Worm (Caenorhabditis elegans) whole organism, mixed stage, embryonic: ENCODE measurements around the gene chil-27.
A peak's percentile ranks its signal among the peaks of the same experiment; 100 is the strongest.

ENCODE experiments used
- M03D4.4 ChIP-seq: sonication (generic microtip); optimal IDR thresholded peaks from 2 replicates; lab custom pipeline; 2017; ENCODE audit warnings: mild to moderate bottlenecking, missing genetic modification characterization, missing compliant biosample characterization
- bed-3 ChIP-seq: fragments of 200-800 bp; sonication (Bioruptor generic); optimal IDR thresholded peaks from 3 replicates; lab custom pipeline; 2018; ENCODE audit warnings: mild to moderate bottlenecking, missing genetic modification characterization, moderate library complexity, missing compliant biosample characterization
- blmp-1 ChIP-seq: fragments of 150-350 bp; optimal IDR thresholded peaks from 2 replicates; lab custom pipeline; 2014; ENCODE audit warnings: missing biosample characterization, missing genetic modification characterization
- ceh-39 ChIP-seq: fragments of 150-350 bp; optimal IDR thresholded peaks from 2 replicates; lab custom pipeline; 2014; ENCODE audit warnings: missing biosample characterization, missing genetic modification characterization
- ceh-43 ChIP-seq: fragments of 200-800 bp; sonication (Bioruptor generic); optimal IDR thresholded peaks from 2 replicates; lab custom pipeline; 2018; ENCODE audit warnings: mild to moderate bottlenecking, missing genetic modification characterization, moderate library complexity, missing compliant biosample characterization
- ceh-83 ChIP-seq: fragments of 200-800 bp; sonication (Bioruptor generic); optimal IDR thresholded peaks from 2 replicates; lab custom pipeline; 2018; ENCODE audit warnings: mild to moderate bottlenecking, missing genetic modification characterization, missing compliant biosample characterization
- ces-1 ChIP-seq: fragments of 150-350 bp; optimal IDR thresholded peaks from 2 replicates; lab custom pipeline; 2014; ENCODE audit warnings: missing biosample characterization, missing genetic modification reagents, missing genetic modification characterization
- cnd-1 ChIP-seq: fragments of 200-800 bp; sonication (Bioruptor generic); optimal IDR thresholded peaks from 2 replicates; lab custom pipeline; 2018; ENCODE audit warnings: mild to moderate bottlenecking, missing genetic modification characterization, missing compliant biosample characterization
- drap-1 ChIP-seq: fragments of 200-800 bp; sonication (Bioruptor generic); optimal IDR thresholded peaks from 3 replicates; lab custom pipeline; 2018; ENCODE audit warnings: mild to moderate bottlenecking, missing genetic modification characterization, missing compliant biosample characterization
- elt-1 ChIP-seq: sonication (generic microtip); optimal IDR thresholded peaks from 2 replicates; lab custom pipeline; 2017; ENCODE audit warnings: missing genetic modification characterization, mild to moderate bottlenecking, missing compliant biosample characterization, antibody characterized with exemption, moderate library complexity, borderline replicate concordance; ENCODE audit not compliant: insufficient read depth
- elt-3 ChIP-seq: fragments of 150-350 bp; optimal IDR thresholded peaks from 2 replicates; lab custom pipeline; 2014; ENCODE audit warnings: missing biosample characterization, missing genetic modification characterization
- flh-1 ChIP-seq: fragments of 200-800 bp; sonication (Bioruptor generic); optimal IDR thresholded peaks from 2 replicates; lab custom pipeline; 2018; ENCODE audit warnings: mild to moderate bottlenecking, missing genetic modification characterization, moderate library complexity, missing compliant biosample characterization
- ham-2 ChIP-seq: fragments of 200-800 bp; sonication (Bioruptor generic); optimal IDR thresholded peaks from 2 replicates; lab custom pipeline; 2018; ENCODE audit warnings: mild to moderate bottlenecking, missing genetic modification characterization, missing compliant biosample characterization
- hlh-1 ChIP-seq: fragments of 150-350 bp; optimal IDR thresholded peaks from 2 replicates; lab custom pipeline; 2014; ENCODE audit warnings: missing biosample characterization, missing genetic modification reagents, missing genetic modification characterization
- lin-13 ChIP-seq: fragments of 150-350 bp; optimal IDR thresholded peaks from 2 replicates; lab custom pipeline; 2014; ENCODE audit warnings: missing biosample characterization, missing genetic modification characterization
- lin-32 ChIP-seq: fragments of 200-800 bp; sonication (Bioruptor generic); optimal IDR thresholded peaks from 2 replicates; lab custom pipeline; 2018; ENCODE audit warnings: mild to moderate bottlenecking, missing genetic modification characterization, missing compliant biosample characterization
- lsy-2 ChIP-seq: fragments of 150-350 bp; optimal IDR thresholded peaks from 2 replicates; lab custom pipeline; 2014; ENCODE audit warnings: missing biosample characterization, missing genetic modification characterization
- mab-5 ChIP-seq: fragments of 150-350 bp; optimal IDR thresholded peaks from 2 replicates; lab custom pipeline; 2014; ENCODE audit warnings: missing biosample characterization, missing genetic modification characterization
- mep-1 ChIP-seq: fragments of 150-350 bp; optimal IDR thresholded peaks from 2 replicates; lab custom pipeline; 2017; ENCODE audit warnings: missing biosample characterization, missing genetic modification reagents, missing genetic modification characterization, inconsistent platforms
- mls-2 ChIP-seq: sonication (generic microtip); optimal IDR thresholded peaks from 2 replicates; lab custom pipeline; 2016; ENCODE audit warnings: mild to moderate bottlenecking, missing genetic modification characterization, moderate library complexity, missing compliant biosample characterization
- nhr-12 ChIP-seq: fragments of 150-350 bp; optimal IDR thresholded peaks from 2 replicates; lab custom pipeline; 2014; ENCODE audit warnings: missing biosample characterization, missing genetic modification characterization
- nhr-2 ChIP-seq: fragments of 150-350 bp; optimal IDR thresholded peaks from 2 replicates; lab custom pipeline; 2014; ENCODE audit warnings: missing biosample characterization, missing genetic modification characterization
- nhr-237 ChIP-seq: fragments of 150-350 bp; optimal IDR thresholded peaks from 2 replicates; lab custom pipeline; 2014; ENCODE audit warnings: missing biosample characterization, missing genetic modification characterization
- nhr-28 ChIP-seq: fragments of 150-350 bp; optimal IDR thresholded peaks from 2 replicates; lab custom pipeline; 2014; ENCODE audit warnings: missing biosample characterization, missing genetic modification characterization
- nhr-76 ChIP-seq: sonication (generic microtip); optimal IDR thresholded peaks from 2 replicates; lab custom pipeline; 2017; ENCODE audit warnings: missing biosample characterization, missing genetic modification characterization
- pha-4 ChIP-seq: fragments of 150-350 bp; optimal IDR thresholded peaks from 2 replicates; lab custom pipeline; 2018; ENCODE audit warnings: missing biosample characterization, missing genetic modification reagents, missing genetic modification characterization
- sem-2 ChIP-seq: fragments of 200-800 bp; sonication (Bioruptor generic); optimal IDR thresholded peaks from 2 replicates; lab custom pipeline; 2018; ENCODE audit warnings: mild to moderate bottlenecking, missing genetic modification characterization, missing compliant biosample characterization
- snpc-4 ChIP-seq: fragments of 150-350 bp; optimal IDR thresholded peaks from 2 replicates; lab custom pipeline; 2014; ENCODE audit warnings: missing biosample characterization, missing genetic modification characterization
- sptf-1 ChIP-seq: sonication (generic microtip); optimal IDR thresholded peaks from 2 replicates; lab custom pipeline; 2017; ENCODE audit warnings: mild to moderate bottlenecking, missing genetic modification characterization, moderate library complexity, missing compliant biosample characterization
- tbx-8 ChIP-seq: fragments of 200-800 bp; sonication (Bioruptor generic); optimal IDR thresholded peaks from 2 replicates; lab custom pipeline; 2018; ENCODE audit warnings: mild to moderate bottlenecking, missing genetic modification characterization, moderate library complexity, missing compliant biosample characterization
- unc-120 ChIP-seq: sonication (generic microtip); optimal IDR thresholded peaks from 2 replicates; lab custom pipeline; 2017; ENCODE audit warnings: missing genetic modification characterization, missing compliant biosample characterization; ENCODE audit not compliant: poor library complexity, severe bottlenecking
- unc-39 ChIP-seq: fragments of 150-350 bp; optimal IDR thresholded peaks from 2 replicates; lab custom pipeline; 2014; ENCODE audit warnings: missing biosample characterization, missing genetic modification characterization
- unc-62 ChIP-seq: fragments of 150-350 bp; optimal IDR thresholded peaks from 2 replicates; lab custom pipeline; 2014; ENCODE audit warnings: missing biosample characterization, missing genetic modification reagents, missing genetic modification characterization
- zip-8 ChIP-seq: fragments of 150-350 bp; optimal IDR thresholded peaks from 2 replicates; lab custom pipeline; 2014; ENCODE audit warnings: missing biosample characterization, missing genetic modification characterization
- ztf-11 ChIP-seq: fragments of 150-350 bp; optimal IDR thresholded peaks from 2 replicates; lab custom pipeline; 2014; ENCODE audit warnings: missing biosample characterization, missing genetic modification characterization

Gene chil-27

DNA sequence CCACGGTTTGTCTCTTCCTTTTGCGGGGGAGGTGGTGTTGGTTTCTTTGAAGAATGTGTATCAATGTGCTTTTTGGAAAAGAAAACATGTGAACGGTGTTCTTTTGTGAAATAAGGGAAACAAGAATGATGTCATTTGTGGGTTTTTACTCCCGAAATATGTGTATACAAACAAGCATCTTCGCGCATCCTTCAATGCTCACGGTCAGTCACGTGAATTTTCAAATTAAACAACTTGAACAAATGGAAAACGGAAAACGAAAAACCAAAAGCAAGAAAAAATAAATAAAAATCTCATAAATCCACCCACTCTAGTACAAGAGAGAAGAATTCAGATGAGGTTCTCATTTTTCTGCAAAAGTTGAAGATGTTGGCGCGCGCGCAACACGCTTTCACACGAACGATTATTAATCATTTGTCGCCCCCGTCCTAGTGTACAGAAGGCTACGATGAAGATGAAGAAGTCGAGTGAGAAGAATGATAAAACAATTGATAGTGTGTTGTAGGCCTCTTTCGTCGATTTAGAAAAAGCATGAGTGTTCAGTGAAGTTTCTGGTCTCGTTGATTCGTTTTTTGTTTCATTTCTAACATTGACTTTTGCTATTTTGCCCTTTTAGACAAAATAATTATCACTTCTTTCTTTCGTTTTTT is 7.5 kb downstream of the chil-27 start:
- TF ChIP-seq ceh-43 (no peak), nhr-76 (tag; lab: Kevin White, UChicago) (no peak), cnd-1 (tag; lab: Kevin White, UChicago) (no peak), snpc-4 (tag; lab: Kevin White, UChicago) (no peak), nhr-237 (tag; lab: Kevin White, UChicago) (no peak), elt-1 (tag; lab: Kevin White, UChicago) (no peak), bed-3 (no peak)

ce11 chrII:9487337-9487950 is 9.8 kb downstream of the chil-27 start, which contains the start of gene T19H5.4:
Gene T19H5.4 (minus strand): TSS chrII:9487387.
- TF ChIP-seq lin-13 (tag; lab: Kevin White, UChicago) (no peak), tbx-8 (GFP tag; lab: Kevin White, UChicago) (no peak), blmp-1 (tag; lab: Kevin White, UChicago) (no peak), mab-5 (no peak), drap-1 (GFP tag; lab: Kevin White, UChicago) (no peak), nhr-76 (tag; lab: Kevin White, UChicago) (no peak), lin-32 (GFP tag; lab: Kevin White, UChicago) (no peak), ham-2 (GFP tag; lab: Kevin White, UChicago) (no peak), mls-2 (tag; lab: Kevin White, UChicago) (no peak), pha-4 (tag; lab: Kevin White, UChicago) (no peak)

- TF ChIP-seq flh-1 (GFP tag; lab: Kevin White, UChicago) (no peak), unc-120 (tag; lab: Kevin White, UChicago) (no peak), elt-3 (tag; lab: Kevin White, UChicago) (no peak), nhr-28 (tag; lab: Kevin White, UChicago) (no peak), ztf-11 (no peak), nhr-12 (tag; lab: Kevin White, UChicago) (no peak), ceh-83 (GFP tag; lab: Kevin White, UChicago) (no peak), ceh-43 (no peak), drap-1 (GFP tag; lab: Kevin White, UChicago) (no peak), lin-32 (GFP tag; lab: Kevin White, UChicago) (no peak), unc-39 (tag; lab: Kevin White, UChicago) (no peak)
These were observed 12.3 kb downstream of the chil-27 start for ce11 chrII:9489922-9490321.

DNA sequence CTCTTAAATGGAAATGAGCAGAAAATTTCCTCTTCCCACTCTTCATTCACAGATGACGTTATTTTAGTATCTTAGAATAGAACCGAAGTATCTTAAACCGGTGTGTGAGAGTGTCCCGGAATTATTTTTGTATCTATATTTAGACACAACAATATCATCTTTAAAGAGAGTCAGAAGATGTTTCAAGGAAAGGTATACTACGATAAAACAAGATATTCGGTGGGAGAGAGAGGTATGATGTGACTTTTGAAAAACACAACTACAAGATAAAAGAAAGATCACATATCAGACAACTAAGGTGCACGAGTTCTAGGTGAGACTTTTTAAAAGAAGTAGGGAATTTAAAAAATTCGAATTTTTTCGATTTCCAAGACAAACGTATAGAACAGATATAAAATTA is 12.9 kb downstream of the chil-27 start:
- TF ChIP-seq sptf-1 (tag; lab: Kevin White, UChicago) (no peak), mls-2 (tag; lab: Kevin White, UChicago) (no peak), ztf-11 (no peak), ceh-83 (GFP tag; lab: Kevin White, UChicago) (no peak), drap-1 (GFP tag; lab: Kevin White, UChicago) (no peak), flh-1 (GFP tag; lab: Kevin White, UChicago) (no peak), nhr-237 (tag; lab: Kevin White, UChicago) (no peak), mep-1 (tag; lab: Kevin White, UChicago) (no peak), lin-32 (GFP tag; lab: Kevin White, UChicago) (no peak), elt-3 (tag; lab: Kevin White, UChicago) (no peak), blmp-1 (tag; lab: Kevin White, UChicago) (no peak)

- TF ChIP-seq M03D4.4 (tag; lab: Kevin White, UChicago), result no peak
- TF ChIP-seq unc-120 (tag; lab: Kevin White, UChicago), result peak; percentile 29
- TF ChIP-seq nhr-28 (tag; lab: Kevin White, UChicago), result no peak
- TF ChIP-seq nhr-76 (tag; lab: Kevin White, UChicago), result no peak
- no peak for TF ChIP-seq ham-2 (GFP tag; lab: Kevin White, UChicago)
- no peak for TF ChIP-seq tbx-8 (GFP tag; lab: Kevin White, UChicago)
- TF ChIP-seq lsy-2 (tag; lab: Kevin White, UChicago), result peak; percentile 9
- no peak for TF ChIP-seq flh-1 (GFP tag; lab: Kevin White, UChicago)
- TF ChIP-seq nhr-2 (tag; lab: Kevin White, UChicago), result no peak
- TF ChIP-seq drap-1 (GFP tag; lab: Kevin White, UChicago), result no peak
- peak; percentile 24 for TF ChIP-seq ceh-43
- TF ChIP-seq elt-1 (tag; lab: Kevin White, UChicago), result no peak
- TF ChIP-seq ceh-83 (GFP tag; lab: Kevin White, UChicago), result no peak
- peak; percentile 6 for TF ChIP-seq mep-1 (tag; lab: Kevin White, UChicago)
- TF ChIP-seq unc-62 (GFP tag; lab: Kevin White, UChicago), result peak; percentile 53
- no peak for TF ChIP-seq blmp-1 (tag; lab: Kevin White, UChicago)
- peak; percentile 67 for TF ChIP-seq cnd-1 (tag; lab: Kevin White, UChicago)
- TF ChIP-seq zip-8 (tag; lab: Kevin White, UChicago), result no peak
- TF ChIP-seq ces-1 (GFP tag; lab: Kevin White, UChicago), result no peak
- no peak for TF ChIP-seq lin-32 (GFP tag; lab: Kevin White, UChicago)
- TF ChIP-seq bed-3, result no peak
- TF ChIP-seq mls-2 (tag; lab: Kevin White, UChicago), result peak; percentile 64
- no peak for TF ChIP-seq lin-13 (tag; lab: Kevin White, UChicago)
- peak; percentile 51 for TF ChIP-seq ceh-39
- TF ChIP-seq sem-2 (GFP tag; lab: Kevin White, UChicago), result no peak
- TF ChIP-seq hlh-1, result peak; percentile 35
- TF ChIP-seq unc-39 (tag; lab: Kevin White, UChicago), result no peak
These were observed 13.4 kb downstream of the chil-27 start for ce11 chrII:9491045-9491444.
